Worm (Caenorhabditis elegans): ENCODE results near the gene srz-103.

srz-103 gene

ce11 chrV:16648317-16649018, 30.7 kb downstream of the srz-103 start, which contains the start of gene W06G6.20 (continued):
- TF ChIP-seq snpc-3.4 (tag; optimal IDR thresholded peaks at IDR 0.05) (peak; percentile 59), die-1 (tag; optimal IDR thresholded peaks at IDR 0.05) (peak; percentile 72), nhr-27 (tag; optimal IDR thresholded peaks at IDR 0.05) (no peak), lin-35 (GFP tag; optimal IDR thresholded peaks at IDR 0.05) (no peak), nfyb-1 (GFP tag; IDR thresholded peaks at IDR 0.05) (0 out of 2 replicates have a peak, but pooled peaks have one; percentile 47), D2030.7 (GFP tag; IDR thresholded peaks at IDR 0.05) (0 out of 2 replicates have a peak, but pooled peaks have one; percentile 22), F55B11.4 (tag; optimal IDR thresholded peaks at IDR 0.05; ENCODE audit: borderline replicate concordance, insufficient read depth) (no peak), egl-44 (GFP tag; IDR thresholded peaks at IDR 0.05) (no peak), dox-1 (GFP tag; IDR thresholded peaks at IDR 0.05) (0 out of 2 replicates have a peak, but pooled peaks have one; percentile 18), lin-26 (GFP tag; IDR thresholded peaks at IDR 0.05) (peak; percentile 86), F33H1.4 (GFP tag; IDR thresholded peaks at IDR 0.05) (no peak), lin-54 (GFP tag; optimal IDR thresholded peaks at IDR 0.05) (peak; percentile 10), snpc-1.3 (tag; optimal IDR thresholded peaks at IDR 0.05; ENCODE audit: insufficient read depth) (peak; percentile 65), sptf-2 (GFP tag; optimal IDR thresholded peaks at IDR 0.05) (no peak), ztf-18 (tag; optimal IDR thresholded peaks at IDR 0.05) (peak; percentile 37), F57A8.1 (GFP tag; optimal IDR thresholded peaks at IDR 0.05) (no peak), tbp1 (GFP tag; optimal IDR thresholded peaks at IDR 0.05) (peak; percentile 90), madf-10 (tag; optimal IDR thresholded peaks at IDR 0.05) (peak; percentile 3), ZK185.1 (tag; optimal IDR thresholded peaks at IDR 0.05; ENCODE audit: poor library complexity, severe bottlenecking) (peak; percentile 20), attf-6 (GFP tag; IDR thresholded peaks at IDR 0.05) (peak; percentile 79), B0261.1 (tag; optimal IDR thresholded peaks at IDR 0.05) (peak; percentile 75), mxl-1 (tag; optimal IDR thresholded peaks at IDR 0.05) (peak; percentile 24), lin-40 (tag; optimal IDR thresholded peaks at IDR 0.05) (no peak), nhr-90 (tag; optimal IDR thresholded peaks at IDR 0.05) (peak; percentile 39), snpc-4 (GFP tag; optimal IDR thresholded peaks at IDR 0.05) (peak; percentile 44), snpc-4 (tag; optimal IDR thresholded peaks at IDR 0.05) (peak in 3 of 4 experiments; percentile 29 to 85 (median 76)), C17E4.6 (GFP tag; IDR thresholded peaks at IDR 0.05) (no peak), pbrm-1 (GFP tag; IDR thresholded peaks at IDR 0.05) (peak; percentile 63; the same call in 1 of the 2 replicates), aptf-3 (GFP tag; IDR thresholded peaks at IDR 0.05) (no peak), sea-2 (GFP tag; IDR thresholded peaks at IDR 0.05) (no peak)

- no peak for TF ChIP-seq mcd-1 (GFP tag; IDR thresholded peaks at IDR 0.05)
- no peak for TF ChIP-seq cebp-2 (GFP tag; IDR thresholded peaks at IDR 0.05)
- TF ChIP-seq madf-8 (GFP tag; conservative IDR thresholded peaks at IDR 0.05), result no peak
- TF ChIP-seq dpl-1 (GFP tag; optimal IDR thresholded peaks at IDR 0.05), result no peak
- no peak for TF ChIP-seq madf-10 (tag; optimal IDR thresholded peaks at IDR 0.05)
- no peak for TF ChIP-seq ztf-18 (tag; optimal IDR thresholded peaks at IDR 0.05)
- TF ChIP-seq bed-1 (GFP tag; IDR thresholded peaks at IDR 0.05), result no peak
- no peak for TF ChIP-seq ZK185.1 (tag; optimal IDR thresholded peaks at IDR 0.05; ENCODE audit: poor library complexity, severe bottlenecking)
- TF ChIP-seq gei-17 (GFP tag; optimal IDR thresholded peaks at IDR 0.05), result no peak
- TF ChIP-seq nhr-27 (tag; optimal IDR thresholded peaks at IDR 0.05), result no peak
- TF ChIP-seq ama-1 (optimal IDR thresholded peaks at IDR 0.05), result no peak
- TF ChIP-seq ama-1 (GFP tag; optimal IDR thresholded peaks at IDR 0.05), result no peak
- no peak for TF ChIP-seq lsy-27 (tag; optimal IDR thresholded peaks at IDR 0.05; ENCODE audit: borderline replicate concordance, insufficient read depth)
- no peak for TF ChIP-seq lin-54 (GFP tag; optimal IDR thresholded peaks at IDR 0.05)
- no peak for TF ChIP-seq sea-2 (GFP tag; IDR thresholded peaks at IDR 0.05)
- no peak for TF ChIP-seq ceh-91 (GFP tag; IDR thresholded peaks at IDR 0.05)
- no peak for TF ChIP-seq fkh-3 (tag; optimal IDR thresholded peaks at IDR 0.05)
- no peak for TF ChIP-seq rec-8 (tag; optimal IDR thresholded peaks at IDR 0.05)
These were observed 32.0 kb downstream of the srz-103 start, which contains the start of gene W06G6.10 for ce11 chrV:16647093-16647492. Gene W06G6.10 (minus strand): TSS chrV:16647193.
